Worm (Caenorhabditis elegans): ENCODE results near the gene F02D10.3.

Gene F02D10.3

DNA sequence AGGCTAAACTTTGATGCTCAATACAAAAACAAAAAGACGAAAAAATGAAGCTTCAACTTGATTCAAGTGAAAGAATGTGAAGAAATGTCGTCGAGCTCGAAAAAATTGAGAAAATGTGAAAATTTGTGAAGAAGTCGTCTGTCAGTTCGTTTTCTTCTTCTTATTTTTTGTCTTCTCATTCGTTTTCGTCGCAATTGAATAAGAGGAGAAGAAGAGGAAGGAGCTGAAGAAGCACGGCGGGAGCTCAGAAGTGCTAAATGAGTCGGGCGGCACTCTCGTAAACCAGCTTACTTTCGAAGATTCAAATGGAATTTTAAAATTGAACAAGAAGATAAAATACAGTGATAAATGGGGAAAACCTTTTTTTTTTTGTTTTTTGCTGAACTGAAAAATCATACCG, 42.8 kb upstream of the F02D10.3 start:
- no peak for TF ChIP-seq nhr-12 (tag; optimal IDR thresholded peaks at IDR 0.05)
- TF ChIP-seq jun-1 (tag; optimal IDR thresholded peaks at IDR 0.05): no peak
- no peak for TF ChIP-seq lin-13 (GFP tag; optimal IDR thresholded peaks at IDR 0.05)
- TF ChIP-seq nhr-84 (tag; optimal IDR thresholded peaks at IDR 0.05): no peak
- peak; percentile 5 for TF ChIP-seq lin-14 (GFP tag; optimal IDR thresholded peaks at IDR 0.05)
- peak; percentile 70 for TF ChIP-seq fkh-10 (GFP tag; optimal IDR thresholded peaks at IDR 0.05)

DNA sequence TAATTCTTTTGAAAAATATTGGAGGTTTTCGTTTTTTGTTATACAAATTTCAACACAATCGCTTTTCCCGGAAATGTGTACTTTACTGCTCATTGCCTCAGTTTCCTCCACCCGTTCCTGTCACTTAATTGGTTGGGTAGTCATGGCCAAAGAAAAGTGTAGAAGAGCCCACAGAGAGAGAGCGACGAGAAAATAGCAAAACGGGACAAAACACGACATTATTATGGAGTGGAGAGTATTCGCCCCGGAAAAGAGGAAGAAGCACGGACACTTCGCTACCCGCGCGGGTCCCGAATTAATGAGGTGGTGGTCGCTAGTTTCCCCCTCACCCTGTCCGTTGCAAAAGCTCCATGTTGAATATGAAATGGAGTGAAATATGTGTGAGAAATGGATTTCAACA, 41.4 kb upstream of the F02D10.3 start:
- TF ChIP-seq fkh-8 (tag; optimal IDR thresholded peaks at IDR 0.05) (peak; percentile 21), lin-14 (GFP tag; optimal IDR thresholded peaks at IDR 0.05) (peak; percentile 35), unc-130 (tag; optimal IDR thresholded peaks at IDR 0.05) (no peak)

DNA sequence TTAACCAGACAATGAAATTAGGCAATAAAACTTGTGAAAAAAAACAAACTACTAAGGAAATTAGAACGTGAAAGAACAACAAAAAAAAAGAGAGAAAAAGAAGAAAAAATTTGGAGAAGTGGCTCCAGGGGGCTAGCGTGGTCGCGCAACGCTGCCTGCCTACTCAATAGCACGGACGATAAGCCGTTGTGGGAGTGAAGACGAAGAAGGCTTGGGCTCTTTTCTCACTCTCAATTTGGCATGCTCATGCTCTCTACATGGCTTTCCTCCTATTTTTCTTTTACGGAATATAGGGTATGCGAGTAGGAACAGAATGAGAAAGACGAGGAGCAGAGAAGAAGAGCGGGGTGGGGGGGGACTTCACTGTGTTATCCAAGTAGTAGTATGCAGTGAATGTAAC, 39.9 kb upstream of the F02D10.3 start:
- TF ChIP-seq pax-3 (tag; optimal IDR thresholded peaks at IDR 0.05) (no peak), unc-86 (tag; optimal IDR thresholded peaks at IDR 0.05) (peak; percentile 33), tbx-2 (tag; optimal IDR thresholded peaks at IDR 0.05) (peak; percentile 28), C34B4.2 (tag; optimal IDR thresholded peaks at IDR 0.05) (no peak), dsc-1 (tag; optimal IDR thresholded peaks at IDR 0.05) (peak; percentile 7), swsn-7 (tag; optimal IDR thresholded peaks at IDR 0.05) (peak; percentile 52), lsy-2 (tag; optimal IDR thresholded peaks at IDR 0.05) (peak; percentile 9 to 51), sup-37 (GFP tag; optimal IDR thresholded peaks at IDR 0.05) (no peak), lin-14 (GFP tag; optimal IDR thresholded peaks at IDR 0.05) (peak; percentile 86), ceh-82 (tag; optimal IDR thresholded peaks at IDR 0.05) (peak in 2 of 3 experiments; percentile 54 to 75), xbp-1 (tag; optimal IDR thresholded peaks at IDR 0.05) (peak; percentile 33), mep-1 (tag; optimal IDR thresholded peaks at IDR 0.05) (peak; percentile 23), fkh-4 (tag; optimal IDR thresholded peaks at IDR 0.05; ENCODE audit: borderline replicate concordance) (no peak), elt-2 (tag; optimal IDR thresholded peaks at IDR 0.05) (no peak), fkh-10 (GFP tag; optimal IDR thresholded peaks at IDR 0.05) (peak; percentile 44), egl-13 (tag; optimal IDR thresholded peaks at IDR 0.05) (peak; percentile 22), lin-35 (GFP tag; optimal IDR thresholded peaks at IDR 0.05) (peak in 1 of 2 experiments; percentile 5), nhr-47 (tag; optimal IDR thresholded peaks at IDR 0.05) (peak; percentile 51), lin-15B (tag; optimal IDR thresholded peaks at IDR 0.05) (peak; percentile 9), fkh-8 (tag; optimal IDR thresholded peaks at IDR 0.05) (peak; percentile 66), snu-23 (GFP tag; optimal IDR thresholded peaks at IDR 0.05) (peak; percentile 18), nhr-71 (tag; optimal IDR thresholded peaks at IDR 0.05) (peak; percentile 46), isw-1 (GFP tag; IDR thresholded peaks at IDR 0.05) (peak; percentile 30), hlh-4 (tag; optimal IDR thresholded peaks at IDR 0.05) (no peak), ceh-90 (tag; optimal IDR thresholded peaks at IDR 0.05) (no peak), nhr-90 (tag; optimal IDR thresholded peaks at IDR 0.05; ENCODE audit: poor library complexity) (no peak)

DNA sequence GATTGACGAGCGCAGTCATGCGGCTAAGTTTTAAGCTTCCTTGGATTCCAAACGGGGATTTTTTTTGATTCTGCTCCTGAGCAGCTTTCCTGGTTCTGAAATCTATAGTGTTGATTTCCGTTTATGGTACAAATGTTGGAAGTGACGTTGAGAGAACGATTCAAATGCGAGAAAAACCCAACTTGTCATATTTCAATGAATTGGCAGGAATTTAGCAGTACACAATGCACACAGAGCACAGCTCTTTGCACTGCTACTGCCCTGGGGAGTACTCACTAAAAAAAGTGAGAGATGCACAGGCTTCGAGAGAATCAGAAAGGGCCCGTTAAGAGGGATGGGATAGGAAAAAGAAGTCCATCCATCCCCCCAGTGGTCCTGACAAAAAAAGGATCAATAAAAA, 38.1 kb upstream of the F02D10.3 start, which contains the start of gene sad-1:
Gene sad-1, minus strand, starts transcription at position 101 of the 400 bp plus-strand sequence.
- TF ChIP-seq lin-14 (GFP tag; optimal IDR thresholded peaks at IDR 0.05) (peak; percentile 38), lin-15B (tag; optimal IDR thresholded peaks at IDR 0.05) (no peak)

DNA sequence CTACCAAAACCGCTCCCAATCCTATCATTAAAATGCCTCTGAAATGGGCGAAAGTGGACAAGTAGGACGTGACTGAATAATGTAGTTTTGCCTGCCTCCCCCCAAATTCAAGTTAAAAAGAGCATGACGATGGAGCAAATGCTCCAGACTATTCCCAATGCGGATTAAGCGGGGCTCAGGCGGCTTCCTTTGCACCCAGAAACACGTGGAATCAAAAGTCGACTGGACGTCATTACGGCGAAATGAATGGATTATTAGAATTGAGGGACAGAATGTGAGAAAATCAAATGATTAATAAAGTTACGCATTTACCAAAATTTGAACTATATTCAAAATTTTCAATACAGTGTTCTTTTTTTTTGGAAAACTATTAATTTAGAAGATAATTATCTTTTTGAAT, 37.5 kb upstream of the F02D10.3 start:
- TF ChIP-seq lin-14 (GFP tag; optimal IDR thresholded peaks at IDR 0.05) (peak; percentile 47), swsn-7 (tag; optimal IDR thresholded peaks at IDR 0.05) (no peak), sox-4 (tag; optimal IDR thresholded peaks at IDR 0.05) (peak; percentile 10), lir-3 (tag; optimal IDR thresholded peaks at IDR 0.05; ENCODE audit: poor library complexity) (no peak), nhr-47 (tag; optimal IDR thresholded peaks at IDR 0.05) (peak; percentile 39), nhr-76 (tag; optimal IDR thresholded peaks at IDR 0.05) (no peak), zag-1 (tag; optimal IDR thresholded peaks at IDR 0.05) (no peak), isw-1 (GFP tag; IDR thresholded peaks at IDR 0.05) (no peak), skn-1 (tag; optimal IDR thresholded peaks at IDR 0.05) (no peak), fkh-10 (GFP tag; optimal IDR thresholded peaks at IDR 0.05) (no peak), ceh-8 (GFP tag; optimal IDR thresholded peaks at IDR 0.05) (peak; percentile 5), fkh-8 (tag; optimal IDR thresholded peaks at IDR 0.05) (peak; percentile 79), nhr-77 (tag; optimal IDR thresholded peaks at IDR 0.05) (no peak), ztf-11 (tag; optimal IDR thresholded peaks at IDR 0.05) (no peak), mef-2 (tag; optimal IDR thresholded peaks at IDR 0.05) (no peak), mep-1 (tag; optimal IDR thresholded peaks at IDR 0.05) (no peak), dsc-1 (tag; optimal IDR thresholded peaks at IDR 0.05) (peak; percentile 81), elt-2 (tag; optimal IDR thresholded peaks at IDR 0.05) (no peak), snu-23 (GFP tag; optimal IDR thresholded peaks at IDR 0.05) (no peak), nhr-71 (tag; optimal IDR thresholded peaks at IDR 0.05) (peak; percentile 46), grh-1 (GFP tag; IDR thresholded peaks at IDR 0.05) (no peak), pax-3 (tag; optimal IDR thresholded peaks at IDR 0.05) (peak; percentile 27), rnt-1 (tag; optimal IDR thresholded peaks at IDR 0.05) (no peak), egl-13 (tag; optimal IDR thresholded peaks at IDR 0.05) (no peak)
